Fruit fly (Drosophila melanogaster) whole organism, embryonic: ENCODE measurements around the gene PhKgamma.

Source experiments
- CG4707 ChIP-seq: fragments of 200-800 bp; sonication (Bioruptor generic); optimal IDR thresholded peaks from 2 replicates; lab custom pipeline; 2018; ENCODE audit warnings: missing biosample characterization, mild to moderate bottlenecking, missing genetic modification characterization, moderate library complexity
- rib ChIP-seq: fragments of 200-800 bp; sonication (Bioruptor generic); IDR thresholded peaks from 2 replicates; pipeline ENCODE4 v1.3.6; 2022; ENCODE audit warnings: missing biosample characterization, missing genetic modification characterization

DNA sequence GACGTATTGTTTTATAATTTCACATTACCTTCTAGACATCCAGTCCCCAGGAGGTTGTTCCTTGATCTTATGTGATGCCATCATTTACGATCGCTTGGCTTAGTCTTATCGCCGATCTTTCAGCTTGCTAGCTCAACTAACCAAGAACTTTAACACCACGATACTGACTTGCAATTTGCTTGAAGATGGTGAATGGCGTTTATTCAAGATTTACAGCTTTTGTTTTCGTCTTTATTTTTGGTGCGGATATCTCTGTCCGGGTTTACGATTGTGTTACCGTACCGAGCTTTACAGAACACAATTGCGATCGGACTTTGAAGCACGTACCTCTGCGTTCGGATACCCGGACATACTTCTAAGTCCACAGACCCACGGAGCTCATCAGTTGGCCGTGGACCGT is 29.0 kb downstream of the PhKgamma start, which contains the start of gene CG15221:
- TF ChIP-seq rib, result no peak
- TF ChIP-seq CG4707, result no peak
